Fruit fly (Drosophila melanogaster): Measurements from ENCODE around the gene Mbs.

DNA sequence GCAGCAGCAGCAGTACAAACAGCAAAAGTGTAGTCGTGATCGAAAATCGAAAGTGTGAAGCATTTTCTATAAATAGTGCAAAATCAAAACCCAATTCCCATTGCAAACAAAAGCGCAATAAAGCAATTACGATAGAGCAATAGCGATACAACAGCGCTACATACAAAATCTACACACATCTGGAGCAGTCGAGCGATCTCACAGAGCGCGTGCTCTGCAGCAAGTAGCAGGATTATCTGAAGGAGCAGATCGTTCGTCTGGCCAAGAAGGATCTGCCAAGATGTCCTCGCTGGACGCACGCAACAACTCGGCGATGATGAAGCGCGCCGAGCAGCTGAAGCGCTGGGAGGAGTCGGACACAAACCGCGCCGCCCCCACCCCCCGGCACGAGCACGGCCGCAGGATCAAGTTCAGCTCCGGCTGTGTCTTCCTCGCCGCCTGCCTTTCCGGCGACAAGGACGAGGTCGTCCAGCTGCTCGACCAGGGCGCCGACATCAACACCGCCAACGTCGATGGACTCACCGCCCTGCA, 1.3 kb downstream of the Mbs start:
- no peak for TF ChIP-seq Blimp-1 (GFP tag; optimal IDR thresholded peaks at IDR 0.05)
- no peak for TF ChIP-seq Hr4 (GFP tag; optimal IDR thresholded peaks at IDR 0.05)
- no peak for TF ChIP-seq CG10669 (GFP tag; optimal IDR thresholded peaks at IDR 0.05)
- no peak for TF ChIP-seq dac (GFP tag; optimal IDR thresholded peaks at IDR 0.05)
- TF ChIP-seq Sox15 (GFP tag; optimal IDR thresholded peaks at IDR 0.05) = no peak
- TF ChIP-seq Sox14 (GFP tag; optimal IDR thresholded peaks at IDR 0.05) = no peak
- no peak for TF ChIP-seq ss (GFP tag; optimal IDR thresholded peaks at IDR 0.05)
- no peak for TF ChIP-seq CG10631 (GFP tag; optimal IDR thresholded peaks at IDR 0.05)
- no peak for TF ChIP-seq acj6 (GFP tag; optimal IDR thresholded peaks at IDR 0.05)
- no peak for TF ChIP-seq Hr38 (GFP tag; optimal IDR thresholded peaks at IDR 0.05)
- no peak for TF ChIP-seq OdsH (GFP tag; optimal IDR thresholded peaks at IDR 0.05)
- TF ChIP-seq CG32006 (GFP tag; optimal IDR thresholded peaks at IDR 0.05) = no peak
- no peak for TF ChIP-seq dsx (GFP tag; optimal IDR thresholded peaks at IDR 0.05; ENCODE audit: poor library complexity, severe bottlenecking)
- TF ChIP-seq Hr39 (GFP tag; optimal IDR thresholded peaks at IDR 0.05) = no peak

Measured in whole organism, prepupa.